Worm (Caenorhabditis elegans) whole organism, young adult: ENCODE measurements around the gene tufm-1.
A peak's percentile ranks its signal among the peaks of the same experiment; 100 is the strongest.

Experiments used
- B0019.2 ChIP-seq: fragments of 200-800 bp; sonication (Bioruptor generic); conservative IDR thresholded peaks from 2 replicates; pipeline ENCODE4 v1.3.6; 2022; ENCODE audit warnings: missing genetic modification reagents, missing genetic modification characterization, missing compliant biosample characterization
- B0035.1 ChIP-seq: sonication (generic microtip); optimal IDR thresholded peaks from 2 replicates; lab custom pipeline; 2016; ENCODE audit warnings: missing genetic modification characterization, mild to moderate bottlenecking, missing compliant biosample characterization, missing genotype, missing genetic modification reagents
- B0261.1 ChIP-seq: sonication (generic microtip); optimal IDR thresholded peaks from 2 replicates; lab custom pipeline; 2016; ENCODE audit warnings: mild to moderate bottlenecking, missing genetic modification characterization, moderate library complexity, missing compliant biosample characterization
- B0336.3 ChIP-seq: fragments of 200-800 bp; sonication (Bioruptor generic); IDR thresholded peaks from 2 replicates; pipeline ENCODE4 v1.3.6; 2022; ENCODE audit warnings: missing genetic modification characterization, missing compliant biosample characterization
- D2030.7 ChIP-seq: fragments of 200-800 bp; sonication (Bioruptor generic); IDR thresholded peaks from 2 replicates; pipeline ENCODE4 v1.3.6; 2022; ENCODE audit warnings: missing genetic modification reagents, missing genetic modification characterization, missing compliant biosample characterization
- F10E7.11 ChIP-seq: sonication (generic microtip); optimal IDR thresholded peaks from 2 replicates; lab custom pipeline; 2017; ENCODE audit warnings: mild to moderate bottlenecking, missing genetic modification characterization, moderate library complexity, missing compliant biosample characterization
- F22D6.2 ChIP-seq: sonication (generic microtip); optimal IDR thresholded peaks from 2 replicates; lab custom pipeline; 2016; ENCODE audit warnings: mild to moderate bottlenecking, missing genetic modification characterization, missing compliant biosample characterization
- F23B12.7 ChIP-seq: sonication (generic microtip); optimal IDR thresholded peaks from 2 replicates; lab custom pipeline; 2017; ENCODE audit warnings: missing genetic modification characterization, mild to moderate bottlenecking, missing compliant biosample characterization, antibody characterized with exemption, moderate library complexity; ENCODE audit not compliant: insufficient read depth
- F49E8.2 ChIP-seq: sonication (generic microtip); optimal IDR thresholded peaks from 3 replicates; lab custom pipeline; 2017; ENCODE audit warnings: missing genetic modification characterization, mild to moderate bottlenecking, missing compliant biosample characterization, antibody characterized with exemption, moderate library complexity; ENCODE audit not compliant: insufficient read depth
- F52B5.7 ChIP-seq: sonication (generic microtip); optimal IDR thresholded peaks from 2 replicates; lab custom pipeline; 2016; ENCODE audit warnings: mild to moderate bottlenecking, missing genetic modification characterization, missing compliant biosample characterization
- Y56A3A.18 ChIP-seq: fragments of 200-800 bp; sonication (Bioruptor generic); IDR thresholded peaks from 2 replicates; pipeline ENCODE4 v1.3.6; 2022; ENCODE audit warnings: missing genetic modification reagents, missing genetic modification characterization, missing compliant biosample characterization
- Y79H2A.3 ChIP-seq: fragments of 200-800 bp; sonication (Bioruptor generic); conservative IDR thresholded peaks from 2 replicates; pipeline ENCODE4 v1.3.6; 2022; ENCODE audit warnings: missing genetic modification reagents, missing genetic modification characterization, missing compliant biosample characterization
- ama-1 ChIP-seq, 3 experiments: fragments of 150-350 bp in 1 of 3; sonication (generic microtip) in 2 of 3; optimal IDR thresholded peaks; 2 replicates each; lab custom pipeline; 2014 to 2018; ENCODE audit warnings: missing biosample characterization in 2 of 3, missing genetic modification characterization in 2 of 3, missing genetic modification reagents in 2 of 3
- atf-7 ChIP-seq: sonication (generic microtip); optimal IDR thresholded peaks from 2 replicates; lab custom pipeline; 2017; ENCODE audit warnings: mild to moderate bottlenecking, missing genetic modification characterization, missing compliant biosample characterization
- attf-3 ChIP-seq: fragments of 200-800 bp; sonication (Bioruptor generic); conservative IDR thresholded peaks from 2 replicates; pipeline ENCODE4 v1.3.6; 2022; ENCODE audit warnings: missing genetic modification reagents, missing genetic modification characterization, missing compliant biosample characterization
- attf-5 ChIP-seq: fragments of 200-800 bp; sonication (Bioruptor generic); optimal IDR thresholded peaks from 2 replicates; lab custom pipeline; 2018; ENCODE audit warnings: mild to moderate bottlenecking, missing genetic modification characterization, missing compliant biosample characterization
- attf-6 ChIP-seq: fragments of 200-800 bp; sonication (Bioruptor generic); IDR thresholded peaks from 2 replicates; pipeline ENCODE4 v1.3.6; 2022; ENCODE audit warnings: missing genetic modification reagents, missing genetic modification characterization, missing compliant biosample characterization
- ceh-100 ChIP-seq: fragments of 200-800 bp; sonication (Bioruptor generic); IDR thresholded peaks from 2 replicates; pipeline ENCODE4 v1.3.6; 2022; ENCODE audit warnings: missing genetic modification reagents, missing genetic modification characterization, missing compliant biosample characterization
- ceh-40 ChIP-seq: fragments of 200-800 bp; sonication (Bioruptor generic); IDR thresholded peaks from 2 replicates; pipeline ENCODE4 v1.3.6; 2022; ENCODE audit warnings: missing genetic modification characterization, missing compliant biosample characterization
- die-1 ChIP-seq: sonication (generic microtip); optimal IDR thresholded peaks from 2 replicates; lab custom pipeline; 2016; ENCODE audit warnings: missing genotype, mild to moderate bottlenecking, missing genetic modification characterization, missing compliant biosample characterization
- dox-1 ChIP-seq: fragments of 200-800 bp; sonication (Bioruptor generic); IDR thresholded peaks from 2 replicates; pipeline ENCODE4 v1.3.6; 2022; ENCODE audit warnings: missing genetic modification reagents, missing genetic modification characterization, missing compliant biosample characterization
- dpff-1 ChIP-seq: sonication (generic microtip); optimal IDR thresholded peaks from 2 replicates; lab custom pipeline; 2017; ENCODE audit warnings: mild to moderate bottlenecking, missing genetic modification characterization, missing compliant biosample characterization
- egl-18 ChIP-seq: fragments of 200-800 bp; sonication (Bioruptor generic); IDR thresholded peaks from 2 replicates; pipeline ENCODE4 v1.3.6; 2022; ENCODE audit warnings: missing genetic modification reagents, missing genetic modification characterization, missing compliant biosample characterization
- ekl-4 ChIP-seq: fragments of 200-800 bp; sonication (Bioruptor generic); IDR thresholded peaks from 2 replicates; pipeline ENCODE4 v1.3.6; 2022; ENCODE audit warnings: missing genetic modification reagents, missing genetic modification characterization, missing compliant biosample characterization
- ets-4 ChIP-seq: fragments of 200-800 bp; sonication (Bioruptor generic); optimal IDR thresholded peaks from 2 replicates; lab custom pipeline; 2018; ENCODE audit warnings: mild to moderate bottlenecking, missing genetic modification characterization, missing compliant biosample characterization
- hmg-1.2 ChIP-seq: fragments of 200-800 bp; sonication (Bioruptor generic); IDR thresholded peaks from 2 replicates; pipeline ENCODE4 v1.3.6; 2022; ENCODE audit warnings: missing genetic modification reagents, missing genetic modification characterization, missing compliant biosample characterization
- hrde-1 ChIP-seq: sonication (generic microtip); optimal IDR thresholded peaks from 2 replicates; lab custom pipeline; 2016; ENCODE audit warnings: missing genetic modification characterization, mild to moderate bottlenecking, missing compliant biosample characterization, moderate library complexity, missing genotype, missing genetic modification reagents, borderline replicate concordance
- lin-26 ChIP-seq: fragments of 200-800 bp; sonication (Bioruptor generic); IDR thresholded peaks from 2 replicates; pipeline ENCODE4 v1.3.6; 2022; ENCODE audit warnings: missing genetic modification reagents, missing genetic modification characterization, missing compliant biosample characterization
- lin-40 ChIP-seq: sonication (generic microtip); optimal IDR thresholded peaks from 2 replicates; lab custom pipeline; 2016; ENCODE audit warnings: missing genetic modification characterization, mild to moderate bottlenecking, missing compliant biosample characterization, missing genotype, missing genetic modification reagents
- lin-54 ChIP-seq: fragments of 200-800 bp; sonication (Bioruptor generic); optimal IDR thresholded peaks from 2 replicates; lab custom pipeline; 2018; ENCODE audit warnings: mild to moderate bottlenecking, missing genetic modification characterization, missing compliant biosample characterization
- lsl-1 ChIP-seq: fragments of 200-800 bp; sonication (Bioruptor generic); optimal IDR thresholded peaks from 2 replicates; lab custom pipeline; 2018; ENCODE audit warnings: mild to moderate bottlenecking, missing genetic modification characterization, moderate library complexity, missing compliant biosample characterization
- madf-10 ChIP-seq: sonication (generic microtip); optimal IDR thresholded peaks from 2 replicates; lab custom pipeline; 2016; ENCODE audit warnings: mild to moderate bottlenecking, missing genetic modification characterization, missing compliant biosample characterization
- madf-6 ChIP-seq: fragments of 200-800 bp; sonication (Bioruptor generic); IDR thresholded peaks from 2 replicates; pipeline ENCODE4 v1.3.6; 2022; ENCODE audit warnings: missing genetic modification reagents, missing genetic modification characterization, missing compliant biosample characterization
- mel-28 ChIP-seq: sonication (generic microtip); optimal IDR thresholded peaks from 2 replicates; lab custom pipeline; 2016; ENCODE audit warnings: borderline replicate concordance, mild to moderate bottlenecking, missing genetic modification characterization, missing compliant biosample characterization
- mes-4 ChIP-seq: sonication (generic microtip); optimal IDR thresholded peaks from 2 replicates; lab custom pipeline; 2016; ENCODE audit warnings: missing genotype, missing genetic modification characterization, missing compliant biosample characterization
- nfyb-1 ChIP-seq: fragments of 200-800 bp; sonication (Bioruptor generic); IDR thresholded peaks from 2 replicates; pipeline ENCODE4 v1.3.6; 2022; ENCODE audit warnings: missing genetic modification reagents, missing genetic modification characterization, missing compliant biosample characterization
- repo-1 ChIP-seq: sonication (generic microtip); optimal IDR thresholded peaks from 2 replicates; lab custom pipeline; 2017; ENCODE audit warnings: mild to moderate bottlenecking, missing genetic modification characterization, missing compliant biosample characterization
- snpc-3.4 ChIP-seq: sonication (generic microtip); optimal IDR thresholded peaks from 2 replicates; lab custom pipeline; 2017; ENCODE audit warnings: missing genetic modification characterization, mild to moderate bottlenecking, missing compliant biosample characterization, antibody characterized with exemption, moderate library complexity, missing genotype, missing genetic modification reagents
- sptf-2 ChIP-seq: fragments of 200-800 bp; sonication (Bioruptor generic); optimal IDR thresholded peaks from 2 replicates; lab custom pipeline; 2018; ENCODE audit warnings: mild to moderate bottlenecking, missing genetic modification characterization, missing compliant biosample characterization
- tbx-9 ChIP-seq: sonication (generic microtip); optimal IDR thresholded peaks from 2 replicates; lab custom pipeline; 2016; ENCODE audit warnings: borderline replicate concordance, missing genetic modification characterization, inconsistent platforms, missing compliant biosample characterization
- unc-130 ChIP-seq: sonication (generic microtip); optimal IDR thresholded peaks from 2 replicates; lab custom pipeline; 2016; ENCODE audit warnings: missing genetic modification reagents, missing genetic modification characterization, missing compliant biosample characterization
- ztf-28 ChIP-seq: fragments of 200-800 bp; sonication (Bioruptor generic); IDR thresholded peaks from 2 replicates; pipeline ENCODE4 v1.3.6; 2022; ENCODE audit warnings: missing genetic modification reagents, missing genetic modification characterization, missing compliant biosample characterization

Gene tufm-1

DNA sequence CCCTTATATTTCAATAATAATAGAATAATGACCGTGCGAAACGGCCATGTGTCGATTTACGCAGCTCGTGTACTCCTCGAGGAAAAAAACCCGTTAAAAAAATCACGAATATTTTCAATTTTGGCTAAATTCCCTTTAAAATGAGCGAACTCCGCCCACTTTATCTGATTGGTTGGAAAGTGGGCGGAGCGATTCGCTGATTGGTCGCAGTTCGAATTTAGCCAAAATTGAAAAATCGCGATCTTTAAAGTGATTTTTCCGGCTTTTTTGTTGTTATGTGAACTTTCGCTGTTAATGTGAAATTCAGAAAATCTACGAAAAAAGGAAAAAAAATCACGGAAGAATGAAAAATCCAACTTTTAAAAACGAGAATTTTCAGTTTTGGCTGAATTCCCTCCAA lies 3.1 kb upstream of the tufm-1 start:
- no peak for TF ChIP-seq ceh-100 (GFP tag; lab: Robert Waterston, UW)
- peak; percentile 31; the same call in 1 of the 2 replicates for TF ChIP-seq nfyb-1 (GFP tag; lab: Robert Waterston, UW)
- TF ChIP-seq B0019.2 (GFP tag; lab: Robert Waterston, UW): no peak
- TF ChIP-seq dpff-1 (tag; lab: Kevin White, UChicago): no peak
- no peak for TF ChIP-seq attf-5 (GFP tag; lab: Kevin White, UChicago)

- peak; percentile 91 for TF ChIP-seq nfyb-1 (GFP tag; lab: Robert Waterston, UW)
- no peak for TF ChIP-seq F49E8.2 (tag; lab: Kevin White, UChicago)
- TF ChIP-seq tbx-9 (tag; lab: Kevin White, UChicago): no peak
- no peak for TF ChIP-seq dox-1 (GFP tag; lab: Robert Waterston, UW)
- TF ChIP-seq F22D6.2 (tag; lab: Kevin White, UChicago): no peak
- no peak for TF ChIP-seq Y79H2A.3 (GFP tag; lab: Robert Waterston, UW)
- peak; percentile 94 for TF ChIP-seq hmg-1.2
These were observed 1.6 kb upstream of the tufm-1 start for ce11 chrIII:2816205-2816923.

DNA sequence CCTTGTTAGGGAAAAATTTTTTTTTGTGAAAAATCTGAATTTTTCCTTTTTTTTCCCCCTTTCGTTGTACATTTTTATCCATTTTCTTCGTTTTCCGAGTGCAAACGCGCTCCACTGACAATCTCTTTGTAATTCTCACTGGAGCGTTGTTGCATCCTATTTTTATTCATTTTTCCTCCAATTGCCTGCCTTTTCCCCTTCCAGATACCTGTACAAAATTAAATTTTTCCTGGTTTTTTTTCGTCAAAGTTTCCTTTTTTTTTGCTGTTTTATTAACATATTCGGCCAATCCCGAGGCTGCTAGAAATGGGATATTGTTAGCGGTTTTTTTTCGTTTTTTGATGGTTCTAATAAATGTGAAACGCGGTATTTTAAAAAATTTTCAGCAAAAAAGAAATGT lies 3.4 kb downstream of the tufm-1 start:
- TF ChIP-seq mes-4 (tag; lab: Kevin White, UChicago) (peak; percentile 48), snpc-3.4 (tag; lab: Kevin White, UChicago) (no peak), madf-6 (GFP tag; lab: Robert Waterston, UW) (peak; percentile 38), F22D6.2 (tag; lab: Kevin White, UChicago) (no peak), lin-40 (peak; percentile 19), Y56A3A.18 (GFP tag; lab: Robert Waterston, UW) (peak; percentile 56; the same call in 1 of the 2 replicates), F10E7.11 (tag; lab: Kevin White, UChicago) (peak; percentile 67), hrde-1 (tag; lab: Kevin White, UChicago) (peak; percentile 94), lin-26 (GFP tag; lab: Robert Waterston, UW) (no peak), repo-1 (peak; percentile 30), unc-130 (GFP tag; lab: Kevin White, UChicago) (peak; percentile 39), sptf-2 (GFP tag; lab: Kevin White, UChicago) (no peak), die-1 (tag; lab: Kevin White, UChicago) (peak; percentile 37), ceh-100 (GFP tag; lab: Robert Waterston, UW) (no peak), atf-7 (tag; lab: Kevin White, UChicago) (peak; percentile 57), tbx-9 (tag; lab: Kevin White, UChicago) (no peak), egl-18 (GFP tag; lab: Robert Waterston, UW) (no peak), madf-10 (tag; lab: Kevin White, UChicago) (no peak), lin-54 (GFP tag; lab: Kevin White, UChicago) (peak; percentile 21), ceh-40 (GFP tag; lab: Robert Waterston, UW) (0 out of 2 replicates have a peak, but pooled peaks have one; percentile 17), F23B12.7 (tag; lab: Kevin White, UChicago) (no peak), ets-4 (GFP tag; lab: Kevin White, UChicago) (no peak), B0035.1 (tag; lab: Kevin White, UChicago) (no peak), B0336.3 (GFP tag; lab: Robert Waterston, UW) (peak; percentile 67; the same call in 1 of the 2 replicates), ztf-28 (GFP tag; lab: Robert Waterston, UW) (no peak), F52B5.7 (peak; percentile 89), Y79H2A.3 (GFP tag; lab: Robert Waterston, UW) (no peak), attf-6 (0 out of 2 replicates have a peak, but pooled peaks have one; percentile 13), ama-1 (optimal IDR thresholded peaks at IDR 0.05; lab: Kevin White, UChicago) (no peak), ama-1 (GFP tag; optimal IDR thresholded peaks at IDR 0.05; lab: Kevin White, UChicago) (peak in 1 of 2 experiments; percentile 14), lsl-1 (GFP tag; lab: Kevin White, UChicago) (peak; percentile 19), mel-28 (no peak), B0261.1 (peak; percentile 4), ekl-4 (GFP tag; lab: Robert Waterston, UW) (peak; percentile 56), attf-3 (no peak), D2030.7 (GFP tag; lab: Robert Waterston, UW) (peak; percentile 42; the same call in 1 of the 2 replicates)
